Worm (Caenorhabditis elegans): ENCODE results near the gene str-55.

str-55 gene

ce11 chrV:16417014-16417413 lies at the start of gene str-55:
Gene str-55, minus strand, starts transcription at chrV:16417114.
- TF ChIP-seq lin-39 (tag; optimal IDR thresholded peaks at IDR 0.05) (no peak), vab-7 (GFP tag; IDR thresholded peaks at IDR 0.05) (no peak), lsy-2 (tag; optimal IDR thresholded peaks at IDR 0.05) (no peak), madf-9 (GFP tag; conservative IDR thresholded peaks at IDR 0.05) (no peak), spr-3 (GFP tag; optimal IDR thresholded peaks at IDR 0.05) (no peak), mdt-29 (GFP tag; IDR thresholded peaks at IDR 0.05) (no peak), rbr-2 (tag; optimal IDR thresholded peaks at IDR 0.05) (no peak), tra-1 (GFP tag; IDR thresholded peaks at IDR 0.05) (no peak), spr-1 (tag; optimal IDR thresholded peaks at IDR 0.05) (no peak), mdl-1 (tag; optimal IDR thresholded peaks at IDR 0.05) (no peak), hlh-30 (tag; optimal IDR thresholded peaks at IDR 0.05; ENCODE audit: insufficient read depth) (no peak), F26F4.8 (GFP tag; conservative IDR thresholded peaks at IDR 0.05) (no peak), aha-1 (tag) (no peak), ama-1 (optimal IDR thresholded peaks at IDR 0.05) (no peak)

- no peak for TF ChIP-seq ceh-28 (tag; optimal IDR thresholded peaks at IDR 0.05)
- TF ChIP-seq Y105C5A.15 (GFP tag; IDR thresholded peaks at IDR 0.05): no peak
These were observed 44.0 kb upstream of the str-55 start, which contains the start of gene srh-142 for ce11 chrV:16460866-16461265. Gene srh-142, minus strand, starts transcription at chrV:16460966.

- no peak for TF ChIP-seq pqm-1 (tag; optimal IDR thresholded peaks at IDR 0.05)
- peak; percentile 83 for TF ChIP-seq aha-1 (tag)
- TF ChIP-seq unc-62 (GFP tag; optimal IDR thresholded peaks at IDR 0.05 in 1 of 2): peak in 1 of 2 experiments; percentile 91
- TF ChIP-seq unc-62 (tag; optimal IDR thresholded peaks at IDR 0.05): no peak
- no peak for TF ChIP-seq aly-2 (tag; optimal IDR thresholded peaks at IDR 0.05)
- no peak for TF ChIP-seq nhr-102 (tag; optimal IDR thresholded peaks at IDR 0.05)
These were observed 42.5 kb upstream of the str-55 start for ce11 chrV:16459377-16459776.

- TF ChIP-seq duxl-1 (tag; optimal IDR thresholded peaks at IDR 0.05; ENCODE audit: poor library complexity): no peak
- TF ChIP-seq F37D6.2 (tag; optimal IDR thresholded peaks at IDR 0.05): no peak
- TF ChIP-seq mxl-3 (GFP tag; optimal IDR thresholded peaks at IDR 0.05): no peak
- no peak for TF ChIP-seq nhr-48 (tag; optimal IDR thresholded peaks at IDR 0.05)
- no peak for TF ChIP-seq mdl-1 (tag; optimal IDR thresholded peaks at IDR 0.05)
- TF ChIP-seq hif-1 (tag; optimal IDR thresholded peaks at IDR 0.05): no peak
- no peak for TF ChIP-seq zfp-3 (GFP tag; conservative IDR thresholded peaks at IDR 0.05)
- TF ChIP-seq daf-12 (tag; optimal IDR thresholded peaks at IDR 0.05): no peak
- no peak for TF ChIP-seq T26A8.4 (GFP tag; IDR thresholded peaks at IDR 0.05)
- TF ChIP-seq Y48G9A.11 (GFP tag; IDR thresholded peaks at IDR 0.05): no peak
- TF ChIP-seq lir-3 (tag; optimal IDR thresholded peaks at IDR 0.05): no peak
- no peak for TF ChIP-seq lin-29 (GFP tag; IDR thresholded peaks at IDR 0.05)
- no peak for TF ChIP-seq attf-4 (tag; optimal IDR thresholded peaks at IDR 0.05)
- TF ChIP-seq mep-1 (tag; optimal IDR thresholded peaks at IDR 0.05): no peak
- no peak for TF ChIP-seq ZK337.2 (GFP tag; IDR thresholded peaks at IDR 0.05)
- TF ChIP-seq mxl-2 (GFP tag; conservative IDR thresholded peaks at IDR 0.05): no peak
- no peak for TF ChIP-seq ama-1 (optimal IDR thresholded peaks at IDR 0.05)
- no peak for TF ChIP-seq dmd-9 (GFP tag; IDR thresholded peaks at IDR 0.05)
These were observed 41.8 kb upstream of the str-55 start, which contains the start of gene str-15 for ce11 chrV:16458714-16459113. Gene str-15, minus strand, starts transcription at chrV:16458814.

Measured in whole organism, L4 larva.